Worm (Caenorhabditis elegans): ENCODE results near the gene pitr-4.

Gene pitr-4

DNA sequence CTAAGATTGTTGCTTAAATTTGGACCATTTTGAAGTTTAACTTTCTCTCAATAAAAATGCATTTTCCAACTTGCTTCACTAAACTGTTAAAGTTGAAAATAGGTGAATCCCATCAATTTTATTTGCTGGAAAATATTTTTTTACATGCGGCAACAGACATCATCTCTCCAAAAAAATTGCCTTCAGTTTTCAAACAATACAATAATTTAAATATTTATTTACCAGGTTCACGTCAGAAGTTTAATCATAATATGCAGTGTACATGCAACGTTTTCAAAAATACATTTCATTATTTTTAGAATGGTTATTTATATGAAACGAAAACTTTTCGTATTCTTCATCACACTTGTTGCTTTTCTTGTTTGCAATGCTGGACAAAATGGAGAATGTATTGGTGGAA lies 30.5 kb downstream of the pitr-4 start, which contains the start of gene T06E4.5:
T06E4.5 (plus strand) TSS at position 301 of the 400 bp plus-strand sequence.
- TF ChIP-seq lin-32 (GFP tag; optimal IDR thresholded peaks at IDR 0.05) (no peak), nhr-12 (tag; optimal IDR thresholded peaks at IDR 0.05) (no peak), hlh-1 (tag; optimal IDR thresholded peaks at IDR 0.05) (no peak), snpc-4 (tag; optimal IDR thresholded peaks at IDR 0.05) (no peak), ces-1 (GFP tag; optimal IDR thresholded peaks at IDR 0.05) (no peak), sptf-1 (tag; optimal IDR thresholded peaks at IDR 0.05) (no peak), lsy-2 (tag; optimal IDR thresholded peaks at IDR 0.05) (no peak), blmp-1 (tag; optimal IDR thresholded peaks at IDR 0.05) (no peak), elt-3 (tag; optimal IDR thresholded peaks at IDR 0.05) (no peak), mep-1 (tag; optimal IDR thresholded peaks at IDR 0.05) (no peak), drap-1 (GFP tag; optimal IDR thresholded peaks at IDR 0.05) (no peak), unc-120 (tag; optimal IDR thresholded peaks at IDR 0.05; ENCODE audit: poor library complexity, severe bottlenecking) (no peak), ceh-83 (GFP tag; optimal IDR thresholded peaks at IDR 0.05) (no peak), ztf-11 (tag; optimal IDR thresholded peaks at IDR 0.05) (no peak), ceh-43 (GFP tag; optimal IDR thresholded peaks at IDR 0.05) (no peak), nhr-2 (tag; optimal IDR thresholded peaks at IDR 0.05) (no peak), unc-62 (GFP tag; optimal IDR thresholded peaks at IDR 0.05) (no peak), tbx-8 (GFP tag; optimal IDR thresholded peaks at IDR 0.05) (no peak), sem-2 (GFP tag; optimal IDR thresholded peaks at IDR 0.05) (no peak), nhr-28 (tag; optimal IDR thresholded peaks at IDR 0.05) (no peak)

ce11 chrV:9630542-9630941 lies 30.9 kb downstream of the pitr-4 start:
- TF ChIP-seq sptf-1 (tag; optimal IDR thresholded peaks at IDR 0.05) (no peak), ztf-11 (tag; optimal IDR thresholded peaks at IDR 0.05) (no peak), nhr-28 (tag; optimal IDR thresholded peaks at IDR 0.05) (no peak)

ce11 chrV:9629643-9630042 lies 31.8 kb downstream of the pitr-4 start, which contains the start of gene col-146:
Gene col-146 (plus strand): TSS chrV:9629943.
- no peak for TF ChIP-seq mep-1 (tag; optimal IDR thresholded peaks at IDR 0.05)
- no peak for TF ChIP-seq nhr-28 (tag; optimal IDR thresholded peaks at IDR 0.05)
- no peak for TF ChIP-seq sem-2 (GFP tag; optimal IDR thresholded peaks at IDR 0.05)
- no peak for TF ChIP-seq ham-2 (GFP tag; optimal IDR thresholded peaks at IDR 0.05)
- TF ChIP-seq lin-13 (tag; optimal IDR thresholded peaks at IDR 0.05), result no peak
- no peak for TF ChIP-seq ceh-39 (tag; optimal IDR thresholded peaks at IDR 0.05)
- TF ChIP-seq mab-5 (tag; optimal IDR thresholded peaks at IDR 0.05), result no peak
- no peak for TF ChIP-seq elt-1 (tag; optimal IDR thresholded peaks at IDR 0.05; ENCODE audit: borderline replicate concordance, insufficient read depth)
- no peak for TF ChIP-seq unc-120 (tag; optimal IDR thresholded peaks at IDR 0.05; ENCODE audit: poor library complexity, severe bottlenecking)
- TF ChIP-seq mls-2 (tag; optimal IDR thresholded peaks at IDR 0.05), result no peak
- no peak for TF ChIP-seq snpc-4 (tag; optimal IDR thresholded peaks at IDR 0.05)
- no peak for TF ChIP-seq nhr-76 (tag; optimal IDR thresholded peaks at IDR 0.05)
- TF ChIP-seq ceh-43 (GFP tag; optimal IDR thresholded peaks at IDR 0.05), result no peak
- TF ChIP-seq ces-1 (GFP tag; optimal IDR thresholded peaks at IDR 0.05), result no peak
- no peak for TF ChIP-seq flh-1 (GFP tag; optimal IDR thresholded peaks at IDR 0.05)

- TF ChIP-seq flh-1 (GFP tag; optimal IDR thresholded peaks at IDR 0.05), result no peak
- no peak for TF ChIP-seq pha-4 (tag; optimal IDR thresholded peaks at IDR 0.05)
- no peak for TF ChIP-seq snpc-4 (tag; optimal IDR thresholded peaks at IDR 0.05)
- no peak for TF ChIP-seq sptf-1 (tag; optimal IDR thresholded peaks at IDR 0.05)
- no peak for TF ChIP-seq mab-5 (tag; optimal IDR thresholded peaks at IDR 0.05)
- no peak for TF ChIP-seq zip-8 (tag; optimal IDR thresholded peaks at IDR 0.05)
- TF ChIP-seq ceh-83 (GFP tag; optimal IDR thresholded peaks at IDR 0.05), result no peak
- no peak for TF ChIP-seq ces-1 (GFP tag; optimal IDR thresholded peaks at IDR 0.05)
- TF ChIP-seq ceh-43 (GFP tag; optimal IDR thresholded peaks at IDR 0.05), result no peak
These were observed 32.3 kb downstream of the pitr-4 start, which contains the start of gene idpc-3 for ce11 chrV:9629114-9629513. Gene idpc-3 (minus strand): TSS chrV:9629214.

ce11 chrV:9628603-9629002 lies 32.8 kb downstream of the pitr-4 start:
- no peak for TF ChIP-seq nhr-12 (tag; optimal IDR thresholded peaks at IDR 0.05)
- TF ChIP-seq bed-3 (GFP tag; optimal IDR thresholded peaks at IDR 0.05), result no peak
- TF ChIP-seq flh-1 (GFP tag; optimal IDR thresholded peaks at IDR 0.05), result no peak
- no peak for TF ChIP-seq drap-1 (GFP tag; optimal IDR thresholded peaks at IDR 0.05)
